Fruit fly (Drosophila melanogaster) whole organism, embryonic: ENCODE measurements around the gene Liprin-beta.

Experiments used
- Ada2b ChIP-seq: fragments of 200-800 bp; sonication (Bioruptor generic); IDR thresholded peaks from 2 replicates; pipeline ENCODE4 v1.3.6; 2022; ENCODE audit warnings: missing biosample characterization, missing genetic modification characterization
- B-H1 ChIP-seq: fragments of 200-800 bp; sonication (Bioruptor generic); IDR thresholded peaks from 3 replicates; pipeline ENCODE4 v1.3.6; 2022; ENCODE audit warnings: missing biosample characterization, missing genetic modification characterization
- CG10462 ChIP-seq: fragments of 200-800 bp; sonication (Bioruptor generic); optimal IDR thresholded peaks from 2 replicates; lab custom pipeline; 2016; ENCODE audit warnings: missing biosample characterization, missing genetic modification characterization
- CG11504 ChIP-seq: fragments of 200-800 bp; sonication (Bioruptor generic); optimal IDR thresholded peaks from 3 replicates; lab custom pipeline; 2019; ENCODE audit warnings: missing biosample characterization, mild to moderate bottlenecking, missing genetic modification characterization, moderate library complexity
- CG13296 ChIP-seq: fragments of 200-800 bp; sonication (Bioruptor generic); optimal IDR thresholded peaks from 3 replicates; lab custom pipeline; 2018; ENCODE audit warnings: missing biosample characterization, mild to moderate bottlenecking, missing genetic modification characterization
- CG14014 ChIP-seq: fragments of 200-800 bp; sonication (Bioruptor generic); IDR thresholded peaks from 2 replicates; pipeline ENCODE4 v1.3.6; 2022; ENCODE audit warnings: missing biosample characterization, missing genetic modification characterization
- CG15269 ChIP-seq: fragments of 200-800 bp; sonication (Bioruptor generic); optimal IDR thresholded peaks from 2 replicates; lab custom pipeline; 2018; ENCODE audit warnings: missing biosample characterization, mild to moderate bottlenecking, missing genetic modification characterization, moderate library complexity
- CG1529 ChIP-seq: fragments of 200-800 bp; sonication (Bioruptor generic); optimal IDR thresholded peaks from 3 replicates; lab custom pipeline; 2018; ENCODE audit warnings: missing biosample characterization, missing genetic modification characterization
- CG1602 ChIP-seq: fragments of 200-800 bp; sonication (Bioruptor generic); optimal IDR thresholded peaks from 3 replicates; lab custom pipeline; 2016; ENCODE audit warnings: missing biosample characterization, missing genetic modification characterization
- CG1603 ChIP-seq: fragments of 200-800 bp; sonication (Bioruptor generic); optimal IDR thresholded peaks from 2 replicates; lab custom pipeline; 2019; ENCODE audit warnings: missing biosample characterization, mild to moderate bottlenecking, missing genetic modification characterization, moderate library complexity
- CG17385 ChIP-seq: fragments of 200-800 bp; sonication (Bioruptor generic); optimal IDR thresholded peaks from 3 replicates; lab custom pipeline; 2018; ENCODE audit warnings: missing biosample characterization, mild to moderate bottlenecking, missing genetic modification characterization
- CG18599 ChIP-seq: fragments of 200-800 bp; sonication (Bioruptor generic); optimal IDR thresholded peaks from 3 replicates; lab custom pipeline; 2017; ENCODE audit warnings: missing biosample characterization, missing genetic modification characterization, mild to moderate bottlenecking, moderate library complexity, missing genetic modification reagents
- CG2120 ChIP-seq: fragments of 200-800 bp; sonication (Bioruptor generic); optimal IDR thresholded peaks from 3 replicates; lab custom pipeline; 2016; ENCODE audit warnings: missing biosample characterization, missing genetic modification characterization
- CG2678 ChIP-seq: fragments of 200-800 bp; sonication (Bioruptor generic); optimal IDR thresholded peaks from 3 replicates; lab custom pipeline; 2019; ENCODE audit warnings: missing biosample characterization, mild to moderate bottlenecking, missing genetic modification characterization, moderate library complexity
- CG42726 ChIP-seq: fragments of 200-800 bp; sonication (Bioruptor generic); IDR thresholded peaks from 2 replicates; pipeline ENCODE4 v1.3.6; 2022; ENCODE audit warnings: missing biosample characterization, missing genetic modification characterization; ENCODE audit not compliant: partially characterized antibody
- CG7928 ChIP-seq: fragments of 200-800 bp; sonication (Bioruptor generic); optimal IDR thresholded peaks from 2 replicates; lab custom pipeline; 2017; ENCODE audit warnings: missing biosample characterization, mild to moderate bottlenecking, missing genetic modification characterization
- CG8290 ChIP-seq, 3 experiments: fragments of 200-800 bp; sonication (Bioruptor generic); optimal IDR thresholded peaks; 2 replicates each; lab custom pipeline; 2016 to 2019; ENCODE audit warnings: missing biosample characterization in 3 of 3, missing genetic modification characterization in 3 of 3, mild to moderate bottlenecking in 2 of 3, moderate library complexity in 1 of 3
- CG8765 ChIP-seq: fragments of 200-800 bp; sonication (Bioruptor generic); IDR thresholded peaks from 2 replicates; pipeline ENCODE4 v1.3.6; 2022; ENCODE audit warnings: missing biosample characterization, missing genetic modification characterization
- CrebB ChIP-seq: fragments of 200-800 bp; sonication (Bioruptor generic); optimal IDR thresholded peaks from 3 replicates; lab custom pipeline; 2018; ENCODE audit warnings: missing biosample characterization, mild to moderate bottlenecking, missing genetic modification characterization
- Dref ChIP-seq: fragments of 200-800 bp; sonication (Bioruptor generic); IDR thresholded peaks from 2 replicates; pipeline ENCODE4 v1.3.6; 2022; ENCODE audit warnings: missing biosample characterization, missing genetic modification characterization
- Fer3 ChIP-seq: fragments of 200-800 bp; sonication (Bioruptor generic); optimal IDR thresholded peaks from 2 replicates; lab custom pipeline; 2018; ENCODE audit warnings: missing biosample characterization, mild to moderate bottlenecking, missing genetic modification characterization, moderate library complexity
- HLH3B ChIP-seq: fragments of 200-800 bp; sonication (Bioruptor generic); IDR thresholded peaks from 2 replicates; pipeline ENCODE4 v1.3.6; 2022; ENCODE audit warnings: missing biosample characterization, missing genetic modification characterization
- HmgD ChIP-seq: fragments of 200-800 bp; sonication (Bioruptor generic); optimal IDR thresholded peaks from 3 replicates; lab custom pipeline; 2016; ENCODE audit warnings: missing biosample characterization, missing genetic modification characterization
- Hmr ChIP-seq: fragments of 200-800 bp; sonication (Bioruptor generic); optimal IDR thresholded peaks from 3 replicates; lab custom pipeline; 2017; ENCODE audit warnings: mild to moderate bottlenecking, missing biosample characterization, missing genetic modification reagents, missing genetic modification characterization
- Hr39 ChIP-seq: fragments of >200 bp; optimal IDR thresholded peaks from 2 replicates; lab custom pipeline; 2017
- Med ChIP-seq: fragments of 200-800 bp; sonication (Bioruptor generic); peaks from one replicate; lab custom pipeline; 2016; ENCODE audit warnings: missing biosample characterization, missing genetic modification characterization, mild to moderate bottlenecking, inconsistent platforms, moderate library complexity
- Myb ChIP-seq: fragments of 200-800 bp; sonication (Bioruptor generic); optimal IDR thresholded peaks from 2 replicates; lab custom pipeline; 2016; ENCODE audit warnings: missing biosample characterization, missing genetic modification characterization
- Nf-YB ChIP-seq: fragments of 200-800 bp; sonication (Bioruptor generic); optimal IDR thresholded peaks from 3 replicates; lab custom pipeline; 2019; ENCODE audit warnings: missing biosample characterization, mild to moderate bottlenecking, missing genetic modification characterization, moderate library complexity
- NfI ChIP-seq: fragments of 200-800 bp; sonication (Bioruptor generic); optimal IDR thresholded peaks from 3 replicates; lab custom pipeline; 2018; ENCODE audit warnings: missing biosample characterization, mild to moderate bottlenecking, missing genetic modification characterization, moderate library complexity
- Oaz ChIP-seq: fragments of 200-800 bp; sonication (Bioruptor generic); IDR thresholded peaks from 2 replicates; pipeline ENCODE4 v1.3.6; 2022; ENCODE audit warnings: missing biosample characterization, missing genetic modification characterization
- PHDP ChIP-seq: fragments of 200-800 bp; sonication (Bioruptor generic); optimal IDR thresholded peaks from 3 replicates; lab custom pipeline; 2018; ENCODE audit warnings: missing biosample characterization, mild to moderate bottlenecking, missing genetic modification characterization, moderate library complexity
- Sin3A ChIP-seq: fragments of >200 bp; optimal IDR thresholded peaks from 2 replicates; lab custom pipeline; 2018
- Xrp1 ChIP-seq: fragments of 200-800 bp; sonication (Bioruptor generic); IDR thresholded peaks from 2 replicates; pipeline ENCODE4 v1.3.6; 2022; ENCODE audit warnings: missing biosample characterization, missing genetic modification characterization
- az2 ChIP-seq: fragments of 200-800 bp; sonication (Bioruptor generic); optimal IDR thresholded peaks from 3 replicates; lab custom pipeline; 2016; ENCODE audit warnings: missing biosample characterization, missing genetic modification characterization
- bcd ChIP-seq: fragments of 200-800 bp; sonication (Bioruptor generic); optimal IDR thresholded peaks from 2 replicates; lab custom pipeline; 2017; ENCODE audit warnings: missing biosample characterization, mild to moderate bottlenecking, missing genetic modification characterization
- caup ChIP-seq: fragments of 200-800 bp; sonication (Bioruptor generic); optimal IDR thresholded peaks from 3 replicates; lab custom pipeline; 2017; ENCODE audit warnings: missing biosample characterization, mild to moderate bottlenecking, missing genetic modification characterization, moderate library complexity; ENCODE audit not compliant: severe bottlenecking
- chn ChIP-seq: fragments of 200-800 bp; sonication (Bioruptor generic); optimal IDR thresholded peaks from 2 replicates; lab custom pipeline; 2016; ENCODE audit warnings: missing biosample characterization, missing genetic modification characterization
- dan ChIP-seq: fragments of 200-800 bp; sonication (Bioruptor generic); IDR thresholded peaks from 2 replicates; pipeline ENCODE4 v1.3.6; 2022; ENCODE audit warnings: missing biosample characterization, missing genetic modification characterization
- disco-r ChIP-seq: fragments of 200-800 bp; sonication (Bioruptor generic); optimal IDR thresholded peaks from 2 replicates; lab custom pipeline; 2016; ENCODE audit warnings: missing biosample characterization, missing genetic modification characterization
- dysf ChIP-seq: fragments of 200-800 bp; sonication (Bioruptor generic); IDR thresholded peaks from 3 replicates; pipeline ENCODE4 v1.3.6; 2022; ENCODE audit warnings: missing biosample characterization, missing genetic modification characterization
- ems ChIP-seq: fragments of 200-800 bp; sonication (Bioruptor generic); optimal IDR thresholded peaks from 3 replicates; lab custom pipeline; 2016; ENCODE audit warnings: missing biosample characterization, missing genetic modification characterization
- gcm2 ChIP-seq: fragments of 200-800 bp; sonication (Bioruptor generic); optimal IDR thresholded peaks from 2 replicates; lab custom pipeline; 2016; ENCODE audit warnings: missing biosample characterization, missing genetic modification characterization
- lmd ChIP-seq: fragments of 200-800 bp; sonication (Bioruptor generic); IDR thresholded peaks from 2 replicates; pipeline ENCODE4 v1.3.6; 2022; ENCODE audit warnings: missing biosample characterization, missing genetic modification characterization
- mam ChIP-seq: fragments of 200-800 bp; sonication (Bioruptor generic); optimal IDR thresholded peaks from 3 replicates; lab custom pipeline; 2016; ENCODE audit warnings: missing biosample characterization, missing genetic modification characterization
- prd ChIP-seq, 3 experiments: fragments of >200 bp in 2 of 3; fragments of 200-800 bp in 1 of 3; sonication (Bioruptor generic) in 1 of 3; optimal IDR thresholded peaks in 2 of 3; IDR thresholded peaks in 1 of 3; 2 replicates in 2 of 3; 3 replicates in 1 of 3; pipeline versions ENCODE4 v1.3.6 to Lab custom; 2017 to 2022; ENCODE audit warnings: missing biosample characterization in 1 of 3, missing genetic modification characterization in 1 of 3
- slbo ChIP-seq: fragments of 200-800 bp; sonication (Bioruptor generic); IDR thresholded peaks from 2 replicates; pipeline ENCODE4 v1.3.6; 2022; ENCODE audit warnings: missing biosample characterization, missing genetic modification characterization
- tna ChIP-seq: fragments of 200-800 bp; sonication (Bioruptor generic); IDR thresholded peaks from 2 replicates; pipeline ENCODE4 v1.3.6; 2022; ENCODE audit warnings: missing biosample characterization, missing genetic modification characterization; ENCODE audit not compliant: partially characterized antibody
- wdn ChIP-seq: fragments of 200-800 bp; sonication (Bioruptor generic); IDR thresholded peaks from 2 replicates; pipeline ENCODE4 v1.3.6; 2022; ENCODE audit warnings: missing biosample characterization, missing genetic modification characterization

Liprin-beta gene

dm6 chr3L:13478339-13479203, 34.5 kb upstream of the Liprin-beta start (continued):
- TF ChIP-seq CG1602 (no peak), CG8290 (GFP tag; optimal IDR thresholded peaks at IDR 0.05; lab: Kevin White, UChicago) (no peak), CG8290 (tag; optimal IDR thresholded peaks at IDR 0.05; lab: Kevin White, UChicago) (peak in 1 of 2 experiments; percentile 58), HLH3B (GFP tag; lab: Robert Waterston, UW) (peak; percentile 27; the same call in 1 of the 2 replicates), caup (peak; percentile 20), Oaz (0 out of 2 replicates have a peak, but pooled peaks have one; percentile 8), Xrp1 (GFP tag; lab: Robert Waterston, UW) (0 out of 2 replicates have a peak, but pooled peaks have one; percentile 12), CG11504 (peak; percentile 43), CG2120 (peak; percentile 60), mam (peak; percentile 37), Myb (GFP tag; lab: Kevin White, UChicago) (no peak), CG2678 (tag; lab: Kevin White, UChicago) (peak; percentile 49), Ada2b (GFP tag; lab: Robert Waterston, UW) (0 out of 2 replicates have a peak, but pooled peaks have one; percentile 15), chn (no peak), tna (0 out of 2 replicates have a peak, but pooled peaks have one; percentile 34), CG13296 (GFP tag; lab: Kevin White, UChicago) (peak; percentile 8), Med (GFP tag; lab: Kevin White, UChicago) (peak; percentile 62), CG7928 (GFP tag; lab: Kevin White, UChicago) (no peak), dysf (GFP tag; lab: Robert Waterston, UW) (peak; percentile 65), CG8765 (GFP tag; lab: Robert Waterston, UW) (no peak), CG18599 (peak; percentile 31), prd (optimal IDR thresholded peaks at IDR 0.05; lab: Kevin White, UChicago) (no peak), prd (GFP tag; IDR thresholded peaks at IDR 0.05; lab: Robert Waterston, UW) (0 out of 3 replicates have a peak, but pooled peaks have one; percentile 19), disco-r (GFP tag; lab: Kevin White, UChicago) (no peak), Sin3A (lab: Kevin White, UChicago) (no peak), CG1529 (no peak), CG1603 (tag; lab: Kevin White, UChicago) (peak; percentile 16), az2 (GFP tag; lab: Kevin White, UChicago) (peak; percentile 4), CG42726 (GFP tag; lab: Robert Waterston, UW) (no peak), slbo (GFP tag; lab: Robert Waterston, UW) (peak; percentile 67), B-H1 (no peak), dan (no peak), gcm2 (GFP tag; lab: Kevin White, UChicago) (no peak), Fer3 (tag; lab: Kevin White, UChicago) (peak; percentile 51), CG15269 (tag; lab: Kevin White, UChicago) (peak; percentile 64), Hmr (GFP tag; lab: Kevin White, UChicago) (peak; percentile 32), NfI (GFP tag; lab: Kevin White, UChicago) (peak; percentile 29), Dref (GFP tag; lab: Robert Waterston, UW) (no peak), Hr39 (lab: Kevin White, UChicago) (peak; percentile 24), ems (GFP tag; lab: Kevin White, UChicago) (no peak), PHDP (peak; percentile 7), HmgD (no peak), CG17385 (peak; percentile 10), wdn (GFP tag; lab: Robert Waterston, UW) (0 out of 2 replicates have a peak, but pooled peaks have one; percentile 9), CG10462 (GFP tag; lab: Kevin White, UChicago) (no peak), bcd (GFP tag; lab: Kevin White, UChicago) (peak; percentile 22), CG14014 (GFP tag; lab: Robert Waterston, UW) (0 out of 2 replicates have a peak, but pooled peaks have one; percentile 44), CrebB (tag; lab: Kevin White, UChicago) (no peak), lmd (GFP tag; lab: Robert Waterston, UW) (peak; percentile 55), Nf-YB (GFP tag; lab: Kevin White, UChicago) (no peak)
